Worm (Caenorhabditis elegans) whole organism, L1 larva: ENCODE measurements around the gene C03G6.6.

Source experiments
- alr-1 ChIP-seq: fragments of 200-800 bp; sonication (Bioruptor generic); optimal IDR thresholded peaks from 2 replicates; lab custom pipeline; 2018; ENCODE audit warnings: borderline replicate concordance, mild to moderate bottlenecking, missing genetic modification characterization, missing compliant biosample characterization
- aly-2 ChIP-seq: fragments of 150-350 bp; optimal IDR thresholded peaks from 2 replicates; lab custom pipeline; 2014; ENCODE audit warnings: missing biosample characterization, missing genetic modification characterization
- blmp-1 ChIP-seq: fragments of 150-350 bp; optimal IDR thresholded peaks from 2 replicates; lab custom pipeline; 2014; ENCODE audit warnings: missing biosample characterization, missing genetic modification characterization
- ceh-63 ChIP-seq: fragments of 200-800 bp; sonication (Bioruptor generic); optimal IDR thresholded peaks from 2 replicates; lab custom pipeline; 2018; ENCODE audit warnings: mild to moderate bottlenecking, missing genetic modification characterization, missing compliant biosample characterization
- ceh-88 ChIP-seq: fragments of 200-800 bp; sonication (Bioruptor generic); IDR thresholded peaks from 2 replicates; pipeline ENCODE4 v1.3.6; 2022; ENCODE audit warnings: missing genetic modification characterization, missing compliant biosample characterization
- ceh-90 ChIP-seq: sonication (generic microtip); optimal IDR thresholded peaks from 2 replicates; lab custom pipeline; 2016; ENCODE audit warnings: missing genetic modification characterization, missing compliant biosample characterization
- efl-1 ChIP-seq, 4 experiments: fragments of 150-350 bp; optimal IDR thresholded peaks in 3 of 4; peaks in 1 of 4; 1 replicate in 1 of 4; 2 replicates in 3 of 4; lab custom pipeline; 2014; ENCODE audit warnings: missing biosample characterization in 2 of 4, missing genetic modification characterization in 2 of 4, missing genetic modification reagents in 2 of 4
- egl-27 ChIP-seq, 2 experiments: fragments of 150-350 bp in 1 of 2; sonication (generic microtip); optimal IDR thresholded peaks; 3 replicates each; lab custom pipeline; 2017 to 2018; ENCODE audit warnings: missing biosample characterization in 2 of 2, missing genetic modification characterization in 2 of 2, missing genetic modification reagents in 2 of 2
- elt-2 ChIP-seq: sonication (generic microtip); optimal IDR thresholded peaks from 2 replicates; lab custom pipeline; 2016; ENCODE audit warnings: missing genetic modification characterization, mild to moderate bottlenecking, inconsistent platforms, missing compliant biosample characterization, missing genetic modification reagents
- fkh-10 ChIP-seq: sonication (generic microtip); optimal IDR thresholded peaks from 2 replicates; lab custom pipeline; 2017; ENCODE audit warnings: missing biosample characterization, missing genetic modification reagents, missing genetic modification characterization
- hlh-17 ChIP-seq: fragments of 200-800 bp; sonication (Bioruptor generic); optimal IDR thresholded peaks from 2 replicates; lab custom pipeline; 2018; ENCODE audit warnings: missing genetic modification characterization, mild to moderate bottlenecking, missing compliant biosample characterization, moderate library complexity, borderline replicate concordance
- isw-1 ChIP-seq: fragments of 200-800 bp; sonication (Bioruptor generic); IDR thresholded peaks from 2 replicates; pipeline ENCODE4 v1.3.6; 2022; ENCODE audit warnings: missing genetic modification characterization, missing compliant biosample characterization
- jun-1 ChIP-seq: fragments of 150-350 bp; optimal IDR thresholded peaks from 2 replicates; lab custom pipeline; 2014; ENCODE audit warnings: missing biosample characterization, missing genetic modification reagents, missing genetic modification characterization
- lin-14 ChIP-seq: fragments of 200-800 bp; sonication (Bioruptor generic); optimal IDR thresholded peaks from 2 replicates; lab custom pipeline; 2018; ENCODE audit warnings: mild to moderate bottlenecking, missing genetic modification characterization, moderate library complexity, missing compliant biosample characterization
- lin-35 ChIP-seq, 2 experiments: fragments of 150-350 bp; optimal IDR thresholded peaks; 2 replicates each; lab custom pipeline; 2014; ENCODE audit warnings: missing biosample characterization in 2 of 2, missing genetic modification characterization in 2 of 2, missing genetic modification reagents in 2 of 2
- mef-2 ChIP-seq: fragments of 150-350 bp; optimal IDR thresholded peaks from 2 replicates; lab custom pipeline; 2014; ENCODE audit warnings: missing biosample characterization, missing genetic modification characterization
- nhr-19 ChIP-seq: fragments of 200-800 bp; sonication (Bioruptor generic); conservative IDR thresholded peaks from 2 replicates; pipeline ENCODE4 v1.3.6; 2022; ENCODE audit warnings: missing genetic modification characterization, missing compliant biosample characterization
- nhr-237 ChIP-seq: fragments of 150-350 bp; optimal IDR thresholded peaks from 2 replicates; lab custom pipeline; 2014; ENCODE audit warnings: missing biosample characterization, missing genetic modification characterization
- nhr-76 ChIP-seq: sonication (generic microtip); optimal IDR thresholded peaks from 2 replicates; lab custom pipeline; 2017; ENCODE audit warnings: missing biosample characterization, missing genetic modification characterization
- nhr-84 ChIP-seq: sonication (generic microtip); optimal IDR thresholded peaks from 2 replicates; lab custom pipeline; 2017; ENCODE audit warnings: missing biosample characterization, missing genetic modification characterization
- pag-3 ChIP-seq: sonication (generic microtip); optimal IDR thresholded peaks from 2 replicates; lab custom pipeline; 2017; ENCODE audit warnings: missing genetic modification characterization, mild to moderate bottlenecking, missing compliant biosample characterization, antibody characterized with exemption, borderline replicate concordance; ENCODE audit not compliant: insufficient read depth
- pax-3 ChIP-seq: fragments of 200-800 bp; sonication (Bioruptor generic); optimal IDR thresholded peaks from 2 replicates; lab custom pipeline; 2018; ENCODE audit warnings: mild to moderate bottlenecking, missing genetic modification characterization, moderate library complexity, missing compliant biosample characterization
- snpc-4 ChIP-seq: fragments of 150-350 bp; optimal IDR thresholded peaks from 2 replicates; lab custom pipeline; 2014; ENCODE audit warnings: missing biosample characterization, missing genetic modification characterization
- sptf-1 ChIP-seq: fragments of 150-350 bp; optimal IDR thresholded peaks from 2 replicates; lab custom pipeline; 2014; ENCODE audit warnings: missing biosample characterization, missing genetic modification characterization
- sup-37 ChIP-seq: fragments of 200-800 bp; sonication (Bioruptor generic); optimal IDR thresholded peaks from 2 replicates; lab custom pipeline; 2018; ENCODE audit warnings: mild to moderate bottlenecking, missing genetic modification characterization, missing compliant biosample characterization
- tbx-2 ChIP-seq: sonication (generic microtip); optimal IDR thresholded peaks from 2 replicates; lab custom pipeline; 2016; ENCODE audit warnings: missing genetic modification characterization, missing compliant biosample characterization
- tlp-1 ChIP-seq: fragments of 150-350 bp; optimal IDR thresholded peaks from 2 replicates; lab custom pipeline; 2014; ENCODE audit warnings: missing biosample characterization, missing genetic modification characterization
- unc-130 ChIP-seq: fragments of 150-350 bp; optimal IDR thresholded peaks from 2 replicates; lab custom pipeline; 2017; ENCODE audit warnings: missing biosample characterization, missing genetic modification characterization, inconsistent platforms
- unc-30 ChIP-seq: sonication (generic microtip); optimal IDR thresholded peaks from 2 replicates; lab custom pipeline; 2017; ENCODE audit warnings: missing biosample characterization, missing genetic modification characterization
- unc-62 ChIP-seq: fragments of 150-350 bp; optimal IDR thresholded peaks from 2 replicates; lab custom pipeline; 2014; ENCODE audit warnings: missing biosample characterization, missing genetic modification reagents, missing genetic modification characterization
- unc-86 ChIP-seq: sonication (generic microtip); optimal IDR thresholded peaks from 2 replicates; lab custom pipeline; 2016; ENCODE audit warnings: missing genetic modification characterization, missing compliant biosample characterization
- xbp-1 ChIP-seq: sonication (generic microtip); optimal IDR thresholded peaks from 2 replicates; lab custom pipeline; 2016; ENCODE audit warnings: missing genetic modification characterization, missing compliant biosample characterization
- ztf-4 ChIP-seq: fragments of 150-350 bp; optimal IDR thresholded peaks from 2 replicates; lab custom pipeline; 2014; ENCODE audit warnings: missing biosample characterization, missing genetic modification characterization

Gene C03G6.6

DNA sequence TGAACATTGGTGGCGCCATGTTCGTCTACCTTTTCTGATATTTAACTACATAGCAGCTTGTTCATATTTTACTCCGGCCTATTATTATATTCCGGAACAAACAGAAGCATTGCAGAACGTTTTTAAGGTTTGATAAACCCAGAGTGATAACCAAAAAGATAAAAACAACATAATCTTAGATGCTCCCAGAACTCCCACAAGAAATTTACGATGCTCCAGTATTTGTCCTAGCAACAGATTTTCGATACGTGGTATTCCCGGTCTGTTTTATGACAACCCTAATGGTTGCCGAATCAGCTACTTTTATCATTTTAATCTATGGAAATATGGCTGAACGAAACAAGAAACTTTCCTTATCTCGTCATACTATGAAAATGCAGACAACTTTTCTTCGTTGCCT is 3.6 kb upstream of the C03G6.6 start:
- TF ChIP-seq aly-2 (tag; lab: Kevin White, UChicago): no peak
- no peak for TF ChIP-seq jun-1 (tag; lab: Kevin White, UChicago)
- TF ChIP-seq sup-37 (GFP tag; lab: Kevin White, UChicago): no peak
- no peak for TF ChIP-seq unc-30 (tag; lab: Kevin White, UChicago)
- TF ChIP-seq tbx-2: no peak

- TF ChIP-seq nhr-237 (tag; lab: Kevin White, UChicago): no peak
- no peak for TF ChIP-seq unc-130 (tag; lab: Kevin White, UChicago)
- no peak for TF ChIP-seq hlh-17
- no peak for TF ChIP-seq xbp-1 (tag; lab: Kevin White, UChicago)
- no peak for TF ChIP-seq ceh-88 (GFP tag; lab: Robert Waterston, UW)
- no peak for TF ChIP-seq ceh-63
- TF ChIP-seq, all 84 proteins: peak for 0
These were observed 1.8 kb upstream of the C03G6.6 start, which contains the start of gene tag-293 for ce11 chrV:7355464-7355863. Gene tag-293, minus strand, starts transcription at chrV:7355564.

DNA sequence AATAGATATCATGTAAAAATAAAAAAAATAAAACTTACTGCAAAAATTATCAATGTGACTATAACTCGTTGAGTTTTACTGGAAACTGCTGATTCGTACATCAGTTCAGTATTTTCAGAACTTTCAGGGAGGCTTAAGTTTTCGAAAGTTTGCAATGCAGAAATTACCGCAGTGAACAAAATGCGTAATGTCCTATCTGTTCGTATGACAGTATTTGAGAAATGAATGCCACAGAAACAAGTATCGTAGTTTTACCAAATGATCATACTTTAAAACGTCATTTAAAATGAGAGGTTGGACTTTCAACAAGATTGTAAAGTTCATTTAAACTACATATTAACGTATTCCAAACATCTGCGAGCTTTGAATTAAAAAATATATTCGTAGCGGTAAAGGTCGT is 548 bp upstream of the C03G6.6 start, which contains the start of gene C03G6.21:
Gene C03G6.21, minus strand, starts transcription at position 101 of the 400 bp plus-strand sequence.
- TF ChIP-seq tlp-1 (no peak), unc-86 (tag; lab: Kevin White, UChicago) (no peak), lin-14 (no peak), ztf-4 (no peak), fkh-10 (GFP tag; lab: Kevin White, UChicago) (no peak), snpc-4 (no peak), elt-2 (tag; lab: Kevin White, UChicago) (no peak), blmp-1 (tag; lab: Kevin White, UChicago) (no peak), pax-3 (tag; lab: Kevin White, UChicago) (no peak), alr-1 (tag; lab: Kevin White, UChicago) (no peak), ceh-90 (tag; lab: Kevin White, UChicago) (no peak), nhr-76 (tag; lab: Kevin White, UChicago) (no peak), nhr-84 (no peak), sup-37 (GFP tag; lab: Kevin White, UChicago) (no peak), unc-62 (GFP tag; lab: Kevin White, UChicago) (no peak), nhr-19 (GFP tag; lab: Robert Waterston, UW) (no peak), isw-1 (GFP tag; lab: Robert Waterston, UW) (no peak), egl-27 (tag; optimal IDR thresholded peaks at IDR 0.05; lab: Kevin White, UChicago) (no peak), unc-130 (tag; lab: Kevin White, UChicago) (no peak)

ce11 chrV:7361673-7362072 is 4.4 kb downstream of the C03G6.6 start, which contains the start of gene cyp-35A1:
Gene cyp-35A1, minus strand, starts transcription at chrV:7361773.
- TF ChIP-seq pag-3 (no peak), hlh-17 (no peak), tlp-1 (no peak), lin-35 (GFP tag; optimal IDR thresholded peaks at IDR 0.05; lab: Kevin White, UChicago) (no peak), tbx-2 (no peak), mef-2 (tag; lab: Kevin White, UChicago) (no peak), sptf-1 (tag; lab: Kevin White, UChicago) (no peak), efl-1 (optimal IDR thresholded peaks at IDR 0.05; lab: Kevin White, UChicago) (no peak), efl-1 (GFP tag; optimal IDR thresholded peaks at IDR 0.05 in 1 of 2; lab: Kevin White, UChicago) (peak in 1 of 2 experiments; percentile 37)

- TF ChIP-seq ceh-90 (tag; lab: Kevin White, UChicago) (no peak), elt-2 (tag; lab: Kevin White, UChicago) (peak; percentile 90)
These were observed 6.8 kb downstream of the C03G6.6 start, which contains the start of gene cyp-35A2 for ce11 chrV:7364059-7364458. Gene cyp-35A2, minus strand, starts transcription at chrV:7364182.
